Worm (Caenorhabditis elegans): ENCODE data around the gene F41C3.8.

DNA sequence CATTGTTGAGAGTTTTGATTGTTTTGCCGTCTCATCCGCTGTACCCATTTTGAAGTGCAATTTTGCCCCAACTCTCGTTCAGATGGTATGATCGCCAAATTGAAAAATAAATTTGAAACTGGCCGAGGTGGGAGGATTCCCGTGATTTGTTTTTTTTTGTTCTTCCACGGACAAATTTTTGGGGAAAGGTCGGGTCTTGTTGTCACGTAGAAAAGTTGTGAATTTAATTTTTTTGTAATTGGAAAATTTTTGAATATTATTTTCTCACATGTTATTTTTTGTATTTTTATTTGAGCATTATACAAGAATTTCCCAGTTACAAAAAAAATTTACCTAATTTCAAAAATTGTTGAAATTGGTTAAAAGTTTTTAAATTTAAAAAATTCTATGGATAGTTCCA, 44.2 kb upstream of the F41C3.8 start, which contains the start of gene T05A7.6:
- TF ChIP-seq K02D7.2 (tag; optimal IDR thresholded peaks at IDR 0.05) (no peak), tbx-2 (tag; optimal IDR thresholded peaks at IDR 0.05) (no peak), ets-4 (tag; optimal IDR thresholded peaks at IDR 0.05) (no peak)

Data from whole organism, late embryonic.